Worm (Caenorhabditis elegans) whole organism, L4/young adult: ENCODE results near the gene K10D2.8.

Source experiments
- W03F9.2 ChIP-seq: fragments of 150-350 bp; optimal IDR thresholded peaks from 2 replicates; lab custom pipeline; 2014; ENCODE audit warnings: missing biosample characterization, missing genetic modification characterization
- dao-5 ChIP-seq: sonication (generic microtip); optimal IDR thresholded peaks from 2 replicates; lab custom pipeline; 2016; ENCODE audit warnings: missing genotype, missing genetic modification characterization, moderate library complexity, missing compliant biosample characterization
- him-1 ChIP-seq: sonication (generic microtip); optimal IDR thresholded peaks from 2 replicates; lab custom pipeline; 2016; ENCODE audit warnings: missing genotype, missing genetic modification reagents, missing genetic modification characterization, missing compliant biosample characterization

ce11 chrIII:5214162-5214561 is 25.6 kb downstream of the K10D2.8 start:
- TF ChIP-seq him-1 (tag; lab: Kevin White, UChicago) (no peak), W03F9.2 (tag; lab: Kevin White, UChicago) (no peak), dao-5 (no peak)
